Fruit fly (Drosophila melanogaster) whole organism, wandering third instar larva: Measurements from ENCODE around the gene CG15317.
A peak's percentile ranks its signal among the peaks of the same experiment; 100 is the strongest.

Experiments used
- CG32264 ChIP-seq: fragments of 200-800 bp; sonication (Bioruptor generic); optimal IDR thresholded peaks from 2 replicates; lab custom pipeline; 2016; ENCODE audit warnings: missing biosample characterization, missing genetic modification characterization
- CrebA ChIP-seq: fragments of 200-800 bp; sonication (Bioruptor generic); optimal IDR thresholded peaks from 2 replicates; lab custom pipeline; 2016; ENCODE audit warnings: missing biosample characterization, mild to moderate bottlenecking, missing genetic modification characterization, borderline replicate concordance
- Dfd ChIP-seq: fragments of >200 bp; optimal IDR thresholded peaks from 2 replicates; lab custom pipeline; 2017; ENCODE audit warnings: missing biosample characterization, missing genetic modification characterization
- N ChIP-seq: fragments of >200 bp; optimal IDR thresholded peaks from 2 replicates; lab custom pipeline; 2018; ENCODE audit warnings: missing biosample characterization, missing external identifiers, missing genetic modification characterization
- brk ChIP-seq: fragments of 200-800 bp; sonication (Bioruptor generic); optimal IDR thresholded peaks from 2 replicates; lab custom pipeline; 2016; ENCODE audit warnings: missing biosample characterization, mild to moderate bottlenecking, missing genetic modification characterization
- dsf ChIP-seq: sonication (Bioruptor generic); optimal IDR thresholded peaks from 2 replicates; lab custom pipeline; 2016; ENCODE audit warnings: missing biosample characterization, missing genetic modification characterization, borderline replicate concordance
- fru ChIP-seq: fragments of 200-800 bp; sonication (Bioruptor generic); optimal IDR thresholded peaks from 3 replicates; lab custom pipeline; 2016; ENCODE audit warnings: missing biosample characterization, mild to moderate bottlenecking, missing genetic modification characterization
- pan ChIP-seq: fragments of >200 bp; optimal IDR thresholded peaks from 2 replicates; lab custom pipeline; 2017
- tai ChIP-seq: sonication (Bioruptor generic); optimal IDR thresholded peaks from 2 replicates; lab custom pipeline; 2016; ENCODE audit warnings: missing biosample characterization, missing genetic modification characterization
- usp ChIP-seq: fragments of >200 bp; optimal IDR thresholded peaks from 2 replicates; lab custom pipeline; 2017; ENCODE audit warnings: missing biosample characterization, missing genetic modification characterization

dm6 chrX:9583440-9584103 is 27.2 kb upstream of the CG15317 start:
- peak; percentile 17 for TF ChIP-seq CG32264 (GFP tag; lab: Kevin White, UChicago)
- no peak for TF ChIP-seq dsf
- TF ChIP-seq brk (GFP tag; lab: Kevin White, UChicago), result no peak
- TF ChIP-seq Dfd (GFP tag; lab: Kevin White, UChicago), result no peak
- TF ChIP-seq usp (GFP tag; lab: Kevin White, UChicago), result no peak
- peak; percentile 81 for TF ChIP-seq fru
- TF ChIP-seq pan, result no peak
- TF ChIP-seq N (GFP tag; lab: Kevin White, UChicago), result no peak
- no peak for TF ChIP-seq tai
- TF ChIP-seq CrebA (GFP tag; lab: Kevin White, UChicago), result peak; percentile 28
